Fruit fly (Drosophila melanogaster): Measurements from ENCODE around the gene p130CAS.
A peak's percentile ranks its signal among the peaks of the same experiment; 100 is the strongest.

p130CAS gene

DNA sequence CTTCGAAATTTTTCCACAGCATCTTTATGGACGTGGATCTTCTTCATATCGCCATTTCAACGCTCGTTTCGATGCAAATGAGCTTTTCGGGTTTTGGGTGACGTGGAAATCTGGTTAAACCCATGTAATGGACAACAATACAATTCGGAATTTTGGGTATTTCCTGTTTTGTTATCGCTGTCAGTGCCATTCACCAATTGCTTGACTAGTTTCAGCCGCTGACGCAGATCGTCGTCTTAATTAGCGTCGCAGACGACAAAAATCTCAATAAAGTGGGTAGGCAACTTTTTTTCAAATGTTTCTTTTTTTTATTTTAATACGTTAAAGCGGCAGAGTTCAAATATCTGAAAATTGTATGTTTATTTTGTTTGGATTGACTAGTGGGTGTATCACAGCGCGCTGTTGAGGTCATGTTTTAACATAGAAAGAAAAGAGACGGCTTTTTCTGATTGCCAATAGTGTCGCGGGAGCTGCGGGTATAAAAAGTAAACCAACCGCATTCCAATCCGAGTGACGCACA, 18.8 kb upstream of the p130CAS start:
- no peak for TF ChIP-seq bab1 (GFP tag; optimal IDR thresholded peaks at IDR 0.05)
- no peak for TF ChIP-seq Clk (GFP tag; optimal IDR thresholded peaks at IDR 0.05)
- TF ChIP-seq CG7101 (tag; optimal IDR thresholded peaks at IDR 0.05), result no peak
- TF ChIP-seq kay (GFP tag; ENCODE audit: borderline replicate concordance), result peak; percentile 45
- TF ChIP-seq CG12768 (GFP tag; optimal IDR thresholded peaks at IDR 0.05), result no peak
- TF ChIP-seq CG1620 (GFP tag; optimal IDR thresholded peaks at IDR 0.05), result no peak
- no peak for TF ChIP-seq CG33017 (tag; optimal IDR thresholded peaks at IDR 0.05)

dm6 chr3L:134868-135267, 17.8 kb upstream of the p130CAS start:
- TF ChIP-seq CG7101 (tag; optimal IDR thresholded peaks at IDR 0.05) (no peak), CG7045 (GFP tag; optimal IDR thresholded peaks at IDR 0.05) (no peak), tj (GFP tag; optimal IDR thresholded peaks at IDR 0.05) (no peak), bab1 (GFP tag; optimal IDR thresholded peaks at IDR 0.05) (no peak)

dm6 chr3L:136591-137280, 15.9 kb upstream of the p130CAS start:
- TF ChIP-seq tj (GFP tag; optimal IDR thresholded peaks at IDR 0.05), result peak; percentile 81
- TF ChIP-seq ovo (GFP tag; optimal IDR thresholded peaks at IDR 0.05), result peak; percentile 23
- TF ChIP-seq Mnt (GFP tag; optimal IDR thresholded peaks at IDR 0.05), result no peak
- TF ChIP-seq CG7101 (tag; optimal IDR thresholded peaks at IDR 0.05), result peak; percentile 1
- peak; percentile 31 for TF ChIP-seq Crg-1 (GFP tag; optimal IDR thresholded peaks at IDR 0.05)
- TF ChIP-seq cnc (optimal IDR thresholded peaks at IDR 0.05), result no peak
- no peak for TF ChIP-seq CG1620 (GFP tag; optimal IDR thresholded peaks at IDR 0.05)
- TF ChIP-seq Clk (GFP tag; optimal IDR thresholded peaks at IDR 0.05), result no peak
- no peak for TF ChIP-seq Hr96 (GFP tag; optimal IDR thresholded peaks at IDR 0.05)
- no peak for TF ChIP-seq pad (GFP tag; optimal IDR thresholded peaks at IDR 0.05)
- TF ChIP-seq CG12768 (GFP tag; optimal IDR thresholded peaks at IDR 0.05), result peak; percentile 12
- no peak for TF ChIP-seq CG14711 (tag; optimal IDR thresholded peaks at IDR 0.05)
- no peak for TF ChIP-seq CG11617 (GFP tag; optimal IDR thresholded peaks at IDR 0.05)
- no peak for TF ChIP-seq cic (GFP tag; optimal IDR thresholded peaks at IDR 0.05)

- no peak for TF ChIP-seq CG7101 (tag; optimal IDR thresholded peaks at IDR 0.05)
- peak; percentile 29 for TF ChIP-seq kay (GFP tag; ENCODE audit: borderline replicate concordance)
- TF ChIP-seq cnc (optimal IDR thresholded peaks at IDR 0.05), result peak in 1 of 2 experiments; percentile 24
- TF ChIP-seq CG11617 (GFP tag; optimal IDR thresholded peaks at IDR 0.05), result no peak
- peak; percentile 68 for TF ChIP-seq tj (GFP tag; optimal IDR thresholded peaks at IDR 0.05)
- TF ChIP-seq Clk (GFP tag; optimal IDR thresholded peaks at IDR 0.05), result no peak
- no peak for TF ChIP-seq Mnt (GFP tag; optimal IDR thresholded peaks at IDR 0.05)
These were observed 15.0 kb upstream of the p130CAS start for dm6 chr3L:137596-138169.

dm6 chr3L:139574-140567, 12.8 kb upstream of the p130CAS start:
- TF ChIP-seq cnc (optimal IDR thresholded peaks at IDR 0.05) (no peak), Mnt (GFP tag; optimal IDR thresholded peaks at IDR 0.05) (no peak), cic (GFP tag; optimal IDR thresholded peaks at IDR 0.05) (no peak), CG7045 (GFP tag; optimal IDR thresholded peaks at IDR 0.05) (no peak), kay (GFP tag; ENCODE audit: borderline replicate concordance) (peak; percentile 84), tj (GFP tag; optimal IDR thresholded peaks at IDR 0.05) (peak; percentile 39), CG11617 (GFP tag; optimal IDR thresholded peaks at IDR 0.05) (no peak), Hr96 (GFP tag; optimal IDR thresholded peaks at IDR 0.05) (no peak), toe (GFP tag; optimal IDR thresholded peaks at IDR 0.05) (no peak)

DNA sequence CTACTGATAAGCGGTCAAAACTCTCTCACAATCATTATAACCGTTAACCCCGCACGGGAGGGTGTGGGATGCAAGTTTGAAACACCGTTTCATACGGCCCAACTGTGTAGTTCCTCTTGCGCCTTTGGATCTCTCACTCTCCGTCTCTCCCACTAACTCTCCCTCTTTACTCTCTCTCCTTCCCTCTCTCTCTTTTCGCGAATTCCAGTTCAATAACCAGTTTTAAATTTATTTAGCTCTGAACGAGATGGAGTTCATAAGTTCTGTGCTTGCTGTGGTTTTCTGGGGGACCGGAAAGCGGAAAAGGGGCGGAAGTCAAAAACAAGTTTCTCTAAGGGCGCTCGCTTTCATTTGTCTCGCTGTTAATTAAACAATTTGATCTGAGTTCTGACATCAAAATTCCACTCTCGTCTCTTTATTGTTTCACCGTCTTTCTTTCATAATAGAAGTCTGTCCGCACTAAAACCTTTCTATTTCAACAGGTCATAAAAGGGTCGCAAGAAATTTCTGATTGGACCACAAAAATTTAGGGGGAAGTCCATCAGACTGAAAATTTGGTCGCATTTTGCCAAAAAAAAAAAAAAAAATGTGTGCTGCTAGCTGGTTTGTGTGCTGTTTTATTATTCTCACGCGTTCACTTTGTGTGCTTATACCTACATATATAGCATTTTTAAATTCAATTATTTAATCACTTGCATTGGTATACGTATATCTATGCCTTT, 11.7 kb upstream of the p130CAS start:
- TF ChIP-seq CG7045 (GFP tag; optimal IDR thresholded peaks at IDR 0.05) (no peak), ovo (GFP tag; optimal IDR thresholded peaks at IDR 0.05) (peak; percentile 91), bab1 (GFP tag; optimal IDR thresholded peaks at IDR 0.05) (no peak), kay (GFP tag; ENCODE audit: borderline replicate concordance) (no peak), pad (GFP tag; optimal IDR thresholded peaks at IDR 0.05) (peak; percentile 95), CG7101 (tag; optimal IDR thresholded peaks at IDR 0.05) (no peak), toe (GFP tag; optimal IDR thresholded peaks at IDR 0.05) (no peak), cic (GFP tag; optimal IDR thresholded peaks at IDR 0.05) (no peak), CG14711 (tag; optimal IDR thresholded peaks at IDR 0.05) (no peak), CG11617 (GFP tag; optimal IDR thresholded peaks at IDR 0.05) (no peak)
